Worm (Caenorhabditis elegans): ENCODE results near the gene his-48.

DNA sequence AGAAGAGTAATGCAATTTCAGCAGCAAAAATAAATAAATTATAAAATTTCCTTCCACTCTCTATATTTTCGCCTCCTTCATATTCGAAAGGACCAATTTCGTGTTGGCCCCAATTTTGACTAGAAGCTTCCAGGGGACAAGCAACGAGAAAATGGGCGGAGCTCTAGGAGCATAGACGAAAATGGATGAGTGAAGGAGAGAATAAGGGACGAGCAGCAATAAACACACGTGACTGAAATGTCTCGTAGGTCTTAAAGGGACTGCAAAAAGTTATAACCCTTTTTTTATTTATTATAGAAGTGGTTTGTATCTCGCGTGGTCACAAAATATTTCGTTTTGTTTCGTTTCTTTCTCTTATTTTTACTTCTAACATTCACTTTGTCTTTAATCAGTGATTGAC lies 25.2 kb downstream of the his-48 start:
- TF ChIP-seq pqm-1 (tag; optimal IDR thresholded peaks at IDR 0.05) (no peak), ceh-24 (tag; optimal IDR thresholded peaks at IDR 0.05) (no peak), C38D4.7 (GFP tag; optimal IDR thresholded peaks at IDR 0.05) (no peak), nfya-1 (tag; optimal IDR thresholded peaks at IDR 0.05) (no peak), ceh-48 (tag; optimal IDR thresholded peaks at IDR 0.05) (no peak), elt-2 (tag; optimal IDR thresholded peaks at IDR 0.05) (no peak), sox-4 (tag; optimal IDR thresholded peaks at IDR 0.05) (no peak)
